Worm (Caenorhabditis elegans): ENCODE measurements around the gene B0250.18.

Gene B0250.18

DNA sequence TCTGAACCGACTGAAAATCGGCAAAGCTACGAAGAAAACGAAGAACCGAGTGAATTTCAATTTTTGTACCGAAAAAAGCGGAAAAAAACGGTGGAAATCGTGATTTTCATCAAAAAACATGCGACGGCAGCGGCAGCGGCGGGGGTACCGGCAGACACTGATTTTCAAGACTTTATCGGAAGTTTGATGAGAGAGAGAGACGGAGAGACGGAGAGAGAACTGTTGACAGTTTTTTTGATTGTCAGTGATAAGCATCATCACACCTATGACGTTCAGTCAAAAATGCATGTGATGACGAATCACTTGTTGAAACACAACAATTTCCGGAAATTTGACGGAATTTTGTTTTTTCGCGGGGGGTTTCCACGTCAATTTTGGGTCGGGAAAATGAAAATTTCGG is 47.3 kb downstream of the B0250.18 start:
- TF ChIP-seq hmbx-1 (tag; optimal IDR thresholded peaks at IDR 0.05) (no peak), F13C5.2 (tag; optimal IDR thresholded peaks at IDR 0.05) (no peak), pes-1 (GFP tag; IDR thresholded peaks at IDR 0.05) (no peak), tra-4 (tag; optimal IDR thresholded peaks at IDR 0.05) (no peak), sea-1 (GFP tag; conservative IDR thresholded peaks at IDR 0.05) (no peak), ceh-13 (GFP tag; optimal IDR thresholded peaks at IDR 0.05) (no peak), tbx-11 (GFP tag; IDR thresholded peaks at IDR 0.05) (no peak), aly-1 (tag; optimal IDR thresholded peaks at IDR 0.05) (no peak), B0310.2 (tag; optimal IDR thresholded peaks at IDR 0.05) (no peak), tbx-37 (GFP tag; conservative IDR thresholded peaks at IDR 0.05) (no peak), hnd-1 (tag; optimal IDR thresholded peaks at IDR 0.05) (no peak), ceh-36 (tag; optimal IDR thresholded peaks at IDR 0.05) (no peak), flt-1 (GFP tag; IDR thresholded peaks at IDR 0.05) (no peak), ama-1 (optimal IDR thresholded peaks at IDR 0.05) (no peak)

DNA sequence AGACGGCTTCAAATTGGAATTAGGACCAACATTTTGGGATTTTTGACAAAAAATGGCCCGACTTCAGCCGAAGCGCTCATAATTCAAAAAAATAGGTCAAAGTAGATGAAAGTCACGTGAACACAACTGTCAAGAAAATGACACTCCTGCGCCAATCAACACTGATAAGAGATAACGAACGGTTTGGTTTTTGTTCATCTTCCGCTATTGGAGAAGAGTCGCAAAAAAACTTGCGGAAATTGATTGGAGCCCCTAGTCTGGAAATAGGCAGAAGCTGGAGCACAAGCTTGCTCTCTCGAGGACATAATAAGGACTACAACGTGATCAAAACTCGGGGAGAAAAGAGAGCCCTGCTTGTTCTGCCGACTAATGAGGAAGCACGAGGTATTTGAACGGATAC is 48.5 kb downstream of the B0250.18 start:
- TF ChIP-seq pes-1 (GFP tag; IDR thresholded peaks at IDR 0.05) (no peak), B0310.2 (tag; optimal IDR thresholded peaks at IDR 0.05) (no peak), sea-1 (GFP tag; conservative IDR thresholded peaks at IDR 0.05) (no peak), ceh-13 (GFP tag; optimal IDR thresholded peaks at IDR 0.05) (no peak), ama-1 (optimal IDR thresholded peaks at IDR 0.05) (no peak), hmbx-1 (tag; optimal IDR thresholded peaks at IDR 0.05) (no peak), hnd-1 (tag; optimal IDR thresholded peaks at IDR 0.05) (no peak), tbx-37 (GFP tag; conservative IDR thresholded peaks at IDR 0.05) (no peak), scrt-1 (GFP tag; IDR thresholded peaks at IDR 0.05) (no peak), aly-1 (tag; optimal IDR thresholded peaks at IDR 0.05) (no peak), ceh-36 (tag; optimal IDR thresholded peaks at IDR 0.05) (no peak), tra-4 (tag; optimal IDR thresholded peaks at IDR 0.05) (no peak), ets-7 (tag; optimal IDR thresholded peaks at IDR 0.05) (no peak), tbx-11 (GFP tag; IDR thresholded peaks at IDR 0.05) (no peak), F13C5.2 (tag; optimal IDR thresholded peaks at IDR 0.05) (no peak), flt-1 (GFP tag; IDR thresholded peaks at IDR 0.05) (no peak)

DNA sequence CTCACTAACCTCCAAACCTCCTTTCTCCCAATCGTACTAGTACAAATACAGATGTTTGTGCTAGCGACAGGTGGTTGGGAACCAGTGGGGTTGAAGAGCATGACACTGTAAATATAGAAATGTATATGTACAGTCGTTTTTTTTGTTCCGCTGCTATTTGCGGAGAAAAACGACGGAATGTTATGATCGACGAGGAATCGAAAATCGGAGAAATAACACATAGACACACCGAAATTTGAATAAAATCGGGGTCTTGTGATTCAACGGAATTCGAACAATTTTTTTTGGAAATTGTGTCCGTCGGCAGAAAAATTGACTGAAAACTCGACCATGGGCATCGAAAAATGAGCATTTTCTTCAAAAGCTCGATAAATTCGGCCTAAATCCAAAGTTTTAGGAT is 49.0 kb downstream of the B0250.18 start, which contains the start of gene F53H2.3:
F53H2.3 (minus strand) TSS at position 101 of the 400 bp plus-strand sequence.
- no peak for TF ChIP-seq ceh-36 (tag; optimal IDR thresholded peaks at IDR 0.05)
- no peak for TF ChIP-seq ceh-13 (GFP tag; optimal IDR thresholded peaks at IDR 0.05)

DNA sequence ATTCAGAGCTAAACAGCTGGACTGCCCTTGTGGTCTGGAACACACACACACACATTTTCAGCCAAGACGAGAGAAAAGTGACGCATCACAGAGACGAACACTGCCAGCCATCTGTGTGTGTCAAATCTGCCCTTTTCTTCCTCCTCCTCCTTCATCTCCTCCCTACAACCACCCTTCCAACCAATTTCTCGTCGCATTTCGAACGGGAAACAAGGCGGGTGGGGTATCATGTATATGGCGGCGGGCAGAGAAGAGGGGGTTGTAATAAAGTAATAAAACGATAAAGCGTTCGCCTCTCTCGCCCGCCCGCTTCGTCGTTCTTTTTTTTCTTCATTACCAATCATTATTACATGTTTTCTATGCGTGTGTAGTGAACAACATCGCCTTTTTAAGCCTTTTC is 50.4 kb downstream of the B0250.18 start:
- TF ChIP-seq flt-1 (GFP tag; IDR thresholded peaks at IDR 0.05) (peak; percentile 17; the same call in 1 of the 2 replicates), ceh-36 (tag; optimal IDR thresholded peaks at IDR 0.05) (peak; percentile 35), hmg-4 (GFP tag; optimal IDR thresholded peaks at IDR 0.05) (peak; percentile 68), pes-1 (GFP tag; IDR thresholded peaks at IDR 0.05) (no peak), aly-1 (tag; optimal IDR thresholded peaks at IDR 0.05) (no peak), tra-4 (tag; optimal IDR thresholded peaks at IDR 0.05) (no peak)

DNA sequence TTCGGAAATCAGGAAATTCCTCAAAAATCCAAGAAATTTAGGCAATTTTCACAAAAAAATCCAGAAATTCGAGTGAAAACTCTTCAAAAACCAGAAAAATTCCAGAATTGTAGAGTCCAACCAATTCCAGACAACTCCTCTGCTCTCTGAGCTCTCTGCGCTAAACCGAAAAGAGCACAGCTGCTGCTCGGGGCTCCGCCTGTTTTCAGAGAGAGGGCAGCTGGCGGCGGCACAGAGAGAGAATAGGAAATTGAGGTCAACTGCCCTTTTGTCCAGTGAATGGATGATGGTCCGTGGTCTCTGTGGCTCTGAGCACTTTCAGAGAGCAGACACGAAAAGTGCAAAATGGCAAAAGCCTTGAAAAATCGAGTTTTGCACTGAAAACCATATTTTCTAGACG is 51.7 kb downstream of the B0250.18 start:
- no peak for TF ChIP-seq aly-1 (tag; optimal IDR thresholded peaks at IDR 0.05)
- no peak for TF ChIP-seq hmbx-1 (tag; optimal IDR thresholded peaks at IDR 0.05)
- TF ChIP-seq tbx-37 (GFP tag; conservative IDR thresholded peaks at IDR 0.05), result no peak
- TF ChIP-seq ceh-13 (GFP tag; optimal IDR thresholded peaks at IDR 0.05), result no peak
- no peak for TF ChIP-seq ceh-36 (tag; optimal IDR thresholded peaks at IDR 0.05)
- no peak for TF ChIP-seq tbx-11 (GFP tag; IDR thresholded peaks at IDR 0.05)
- TF ChIP-seq hmg-4 (GFP tag; optimal IDR thresholded peaks at IDR 0.05), result no peak
- TF ChIP-seq scrt-1 (GFP tag; IDR thresholded peaks at IDR 0.05), result no peak
- TF ChIP-seq tra-4 (tag; optimal IDR thresholded peaks at IDR 0.05), result no peak
- TF ChIP-seq pes-1 (GFP tag; IDR thresholded peaks at IDR 0.05), result no peak
- TF ChIP-seq hnd-1 (tag; optimal IDR thresholded peaks at IDR 0.05), result no peak
- no peak for TF ChIP-seq ets-7 (tag; optimal IDR thresholded peaks at IDR 0.05)
- no peak for TF ChIP-seq sea-1 (GFP tag; conservative IDR thresholded peaks at IDR 0.05)

DNA sequence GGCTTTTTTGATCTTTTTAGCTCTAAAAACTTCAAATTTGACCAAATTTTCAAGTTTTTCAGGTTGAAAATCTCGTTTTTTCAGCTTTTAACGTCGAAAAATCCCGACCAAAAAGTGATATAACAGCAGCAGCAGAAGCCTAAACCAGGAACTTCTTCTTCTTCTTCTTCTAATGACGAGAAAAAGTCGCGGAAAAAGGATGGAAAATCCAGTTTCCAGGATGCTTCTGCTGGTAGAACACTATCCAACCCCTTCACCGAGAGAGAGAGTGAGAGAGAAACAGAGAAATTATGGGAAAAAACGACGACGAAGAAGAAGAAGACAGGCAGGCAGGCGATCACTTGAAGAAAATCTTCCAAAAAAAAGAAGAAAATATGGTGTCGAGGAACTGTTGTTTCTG is 53.9 kb downstream of the B0250.18 start:
- TF ChIP-seq ets-7 (tag; optimal IDR thresholded peaks at IDR 0.05) (no peak), flt-1 (GFP tag; IDR thresholded peaks at IDR 0.05) (no peak), tra-4 (tag; optimal IDR thresholded peaks at IDR 0.05) (no peak), B0310.2 (tag; optimal IDR thresholded peaks at IDR 0.05) (no peak), ceh-13 (GFP tag; optimal IDR thresholded peaks at IDR 0.05) (no peak), hnd-1 (tag; optimal IDR thresholded peaks at IDR 0.05) (no peak), pes-1 (GFP tag; IDR thresholded peaks at IDR 0.05) (no peak), hmg-4 (GFP tag; optimal IDR thresholded peaks at IDR 0.05) (no peak), tbx-11 (GFP tag; IDR thresholded peaks at IDR 0.05) (no peak), ama-1 (optimal IDR thresholded peaks at IDR 0.05) (no peak), F13C5.2 (tag; optimal IDR thresholded peaks at IDR 0.05) (no peak), aly-1 (tag; optimal IDR thresholded peaks at IDR 0.05) (no peak), sea-1 (GFP tag; conservative IDR thresholded peaks at IDR 0.05) (no peak), hmbx-1 (tag; optimal IDR thresholded peaks at IDR 0.05) (no peak), tbx-37 (GFP tag; conservative IDR thresholded peaks at IDR 0.05) (no peak), ceh-36 (tag; optimal IDR thresholded peaks at IDR 0.05) (no peak), scrt-1 (GFP tag; IDR thresholded peaks at IDR 0.05) (no peak)
